Worm (Caenorhabditis elegans) whole organism, young adult: ENCODE data around the gene gly-14.

Experiments
- D2030.7 ChIP-seq: fragments of 200-800 bp; sonication (Bioruptor generic); IDR thresholded peaks from 2 replicates; pipeline ENCODE4 v1.3.6; 2022; ENCODE audit warnings: missing genetic modification reagents, missing genetic modification characterization, missing compliant biosample characterization
- F10E7.11 ChIP-seq: sonication (generic microtip); optimal IDR thresholded peaks from 2 replicates; lab custom pipeline; 2017; ENCODE audit warnings: mild to moderate bottlenecking, missing genetic modification characterization, moderate library complexity, missing compliant biosample characterization
- F23B12.7 ChIP-seq: sonication (generic microtip); optimal IDR thresholded peaks from 2 replicates; lab custom pipeline; 2017; ENCODE audit warnings: missing genetic modification characterization, mild to moderate bottlenecking, missing compliant biosample characterization, antibody characterized with exemption, moderate library complexity; ENCODE audit not compliant: insufficient read depth
- F33H1.4 ChIP-seq: fragments of 200-800 bp; sonication (Bioruptor generic); IDR thresholded peaks from 2 replicates; pipeline ENCODE4 v1.3.6; 2022; ENCODE audit warnings: missing genetic modification reagents, missing genetic modification characterization, missing compliant biosample characterization
- F37B4.10 ChIP-seq: fragments of 200-800 bp; sonication (Bioruptor generic); IDR thresholded peaks from 2 replicates; pipeline ENCODE4 v1.3.6; 2022; ENCODE audit warnings: missing genetic modification characterization, missing compliant biosample characterization
- K11D2.4 ChIP-seq: fragments of 200-800 bp; sonication (Bioruptor generic); IDR thresholded peaks from 2 replicates; pipeline ENCODE4 v1.3.6; 2022; ENCODE audit warnings: missing genetic modification reagents, missing genetic modification characterization, missing compliant biosample characterization
- T07F8.4 ChIP-seq: sonication (generic microtip); optimal IDR thresholded peaks from 2 replicates; lab custom pipeline; 2016; ENCODE audit warnings: mild to moderate bottlenecking, missing genetic modification characterization, moderate library complexity, missing compliant biosample characterization
- T26A5.8 ChIP-seq: sonication (generic microtip); optimal IDR thresholded peaks from 2 replicates; lab custom pipeline; 2016; ENCODE audit warnings: missing genetic modification characterization, missing compliant biosample characterization
- Y79H2A.3 ChIP-seq: fragments of 200-800 bp; sonication (Bioruptor generic); conservative IDR thresholded peaks from 2 replicates; pipeline ENCODE4 v1.3.6; 2022; ENCODE audit warnings: missing genetic modification reagents, missing genetic modification characterization, missing compliant biosample characterization
- Y95B8A.8 ChIP-seq: fragments of 200-800 bp; sonication (Bioruptor generic); IDR thresholded peaks from 2 replicates; pipeline ENCODE4 v1.3.6; 2022; ENCODE audit warnings: missing genetic modification reagents, missing genetic modification characterization, missing compliant biosample characterization
- cebp-2 ChIP-seq: fragments of 200-800 bp; sonication (Bioruptor generic); IDR thresholded peaks from 2 replicates; pipeline ENCODE4 v1.3.6; 2022; ENCODE audit warnings: missing genetic modification characterization, missing compliant biosample characterization
- ceh-100 ChIP-seq: fragments of 200-800 bp; sonication (Bioruptor generic); IDR thresholded peaks from 2 replicates; pipeline ENCODE4 v1.3.6; 2022; ENCODE audit warnings: missing genetic modification reagents, missing genetic modification characterization, missing compliant biosample characterization
- ceh-58 ChIP-seq: fragments of 200-800 bp; sonication (Bioruptor generic); IDR thresholded peaks from 2 replicates; pipeline ENCODE4 v1.3.6; 2022; ENCODE audit warnings: missing genetic modification characterization, missing compliant biosample characterization
- ceh-79 ChIP-seq: sonication (generic microtip); optimal IDR thresholded peaks from 2 replicates; lab custom pipeline; 2017; ENCODE audit warnings: mild to moderate bottlenecking, missing genetic modification characterization, missing compliant biosample characterization
- die-1 ChIP-seq: sonication (generic microtip); optimal IDR thresholded peaks from 2 replicates; lab custom pipeline; 2016; ENCODE audit warnings: missing genotype, mild to moderate bottlenecking, missing genetic modification characterization, missing compliant biosample characterization
- dox-1 ChIP-seq: fragments of 200-800 bp; sonication (Bioruptor generic); IDR thresholded peaks from 2 replicates; pipeline ENCODE4 v1.3.6; 2022; ENCODE audit warnings: missing genetic modification reagents, missing genetic modification characterization, missing compliant biosample characterization
- dpff-1 ChIP-seq: sonication (generic microtip); optimal IDR thresholded peaks from 2 replicates; lab custom pipeline; 2017; ENCODE audit warnings: mild to moderate bottlenecking, missing genetic modification characterization, missing compliant biosample characterization
- egl-18 ChIP-seq: fragments of 200-800 bp; sonication (Bioruptor generic); IDR thresholded peaks from 2 replicates; pipeline ENCODE4 v1.3.6; 2022; ENCODE audit warnings: missing genetic modification reagents, missing genetic modification characterization, missing compliant biosample characterization
- ekl-4 ChIP-seq: fragments of 200-800 bp; sonication (Bioruptor generic); IDR thresholded peaks from 2 replicates; pipeline ENCODE4 v1.3.6; 2022; ENCODE audit warnings: missing genetic modification reagents, missing genetic modification characterization, missing compliant biosample characterization
- ets-4 ChIP-seq: fragments of 200-800 bp; sonication (Bioruptor generic); optimal IDR thresholded peaks from 2 replicates; lab custom pipeline; 2018; ENCODE audit warnings: mild to moderate bottlenecking, missing genetic modification characterization, missing compliant biosample characterization
- gei-17 ChIP-seq: fragments of 200-800 bp; sonication (Bioruptor generic); optimal IDR thresholded peaks from 2 replicates; lab custom pipeline; 2018; ENCODE audit warnings: mild to moderate bottlenecking, missing genetic modification characterization, missing compliant biosample characterization
- hlh-12 ChIP-seq: sonication (generic microtip); optimal IDR thresholded peaks from 2 replicates; lab custom pipeline; 2016; ENCODE audit warnings: missing genetic modification characterization, missing compliant biosample characterization
- hmg-1.2 ChIP-seq: fragments of 200-800 bp; sonication (Bioruptor generic); IDR thresholded peaks from 2 replicates; pipeline ENCODE4 v1.3.6; 2022; ENCODE audit warnings: missing genetic modification reagents, missing genetic modification characterization, missing compliant biosample characterization
- hmg-20 ChIP-seq: fragments of 200-800 bp; sonication (Bioruptor generic); IDR thresholded peaks from 2 replicates; pipeline ENCODE4 v1.3.6; 2022; ENCODE audit warnings: missing genetic modification reagents, missing genetic modification characterization, missing compliant biosample characterization
- hsf-1 ChIP-seq: fragments of 200-800 bp; sonication (Bioruptor generic); IDR thresholded peaks from 2 replicates; pipeline ENCODE4 v1.3.6; 2022; ENCODE audit warnings: missing genetic modification reagents, missing genetic modification characterization, missing compliant biosample characterization
- lin-35 ChIP-seq, 3 experiments: fragments of 150-350 bp in 2 of 3; sonication (generic microtip) in 1 of 3; optimal IDR thresholded peaks; 2 replicates each; lab custom pipeline; 2014 to 2018; ENCODE audit warnings: missing biosample characterization in 3 of 3, missing genetic modification characterization in 3 of 3, missing genetic modification reagents in 3 of 3
- lin-54 ChIP-seq: fragments of 200-800 bp; sonication (Bioruptor generic); optimal IDR thresholded peaks from 2 replicates; lab custom pipeline; 2018; ENCODE audit warnings: mild to moderate bottlenecking, missing genetic modification characterization, missing compliant biosample characterization
- madf-10 ChIP-seq: sonication (generic microtip); optimal IDR thresholded peaks from 2 replicates; lab custom pipeline; 2016; ENCODE audit warnings: mild to moderate bottlenecking, missing genetic modification characterization, missing compliant biosample characterization
- madf-8 ChIP-seq: fragments of 200-800 bp; sonication (Bioruptor generic); conservative IDR thresholded peaks from 2 replicates; pipeline ENCODE4 v1.3.6; 2022; ENCODE audit warnings: missing genetic modification reagents, missing genetic modification characterization, missing compliant biosample characterization
- mcd-1 ChIP-seq: fragments of 200-800 bp; sonication (Bioruptor generic); IDR thresholded peaks from 2 replicates; pipeline ENCODE4 v1.3.6; 2022; ENCODE audit warnings: missing genetic modification reagents, missing genetic modification characterization, missing compliant biosample characterization
- mel-28 ChIP-seq: sonication (generic microtip); optimal IDR thresholded peaks from 2 replicates; lab custom pipeline; 2016; ENCODE audit warnings: borderline replicate concordance, mild to moderate bottlenecking, missing genetic modification characterization, missing compliant biosample characterization
- mes-4 ChIP-seq: sonication (generic microtip); optimal IDR thresholded peaks from 2 replicates; lab custom pipeline; 2016; ENCODE audit warnings: missing genotype, missing genetic modification characterization, missing compliant biosample characterization
- mxl-1 ChIP-seq: sonication (generic microtip); optimal IDR thresholded peaks from 2 replicates; lab custom pipeline; 2016; ENCODE audit warnings: missing genetic modification characterization, missing compliant biosample characterization
- nfya-1 ChIP-seq: sonication (generic microtip); optimal IDR thresholded peaks from 2 replicates; lab custom pipeline; 2017; ENCODE audit warnings: antibody characterized with exemption, missing compliant biosample characterization, missing genetic modification characterization, borderline replicate concordance; ENCODE audit not compliant: insufficient read depth
- nhr-120 ChIP-seq: fragments of 200-800 bp; sonication (Bioruptor generic); IDR thresholded peaks from 2 replicates; pipeline ENCODE4 v1.3.6; 2022; ENCODE audit warnings: missing genetic modification characterization, missing compliant biosample characterization
- nhr-27 ChIP-seq: fragments of 200-800 bp; sonication (Bioruptor generic); optimal IDR thresholded peaks from 2 replicates; lab custom pipeline; 2018; ENCODE audit warnings: mild to moderate bottlenecking, missing genetic modification characterization, moderate library complexity, missing compliant biosample characterization
- nhr-80 ChIP-seq: sonication (generic microtip); optimal IDR thresholded peaks from 2 replicates; lab custom pipeline; 2016; ENCODE audit warnings: missing genetic modification characterization, missing compliant biosample characterization
- nhr-90 ChIP-seq: sonication (generic microtip); optimal IDR thresholded peaks from 2 replicates; lab custom pipeline; 2016; ENCODE audit warnings: missing genotype, mild to moderate bottlenecking, missing genetic modification characterization, missing compliant biosample characterization
- repo-1 ChIP-seq: sonication (generic microtip); optimal IDR thresholded peaks from 2 replicates; lab custom pipeline; 2017; ENCODE audit warnings: mild to moderate bottlenecking, missing genetic modification characterization, missing compliant biosample characterization
- sea-2 ChIP-seq: fragments of 200-800 bp; sonication (Bioruptor generic); IDR thresholded peaks from 2 replicates; pipeline ENCODE4 v1.3.6; 2022; ENCODE audit warnings: missing genetic modification characterization, missing compliant biosample characterization
- snpc-1.1 ChIP-seq: sonication (generic microtip); optimal IDR thresholded peaks from 2 replicates; lab custom pipeline; 2017; ENCODE audit warnings: missing genetic modification characterization, mild to moderate bottlenecking, missing compliant biosample characterization, antibody characterized with exemption, moderate library complexity, missing genotype, missing genetic modification reagents; ENCODE audit not compliant: insufficient read depth
- snpc-1.3 ChIP-seq: sonication (generic microtip); optimal IDR thresholded peaks from 2 replicates; lab custom pipeline; 2017; ENCODE audit warnings: missing genetic modification characterization, mild to moderate bottlenecking, missing compliant biosample characterization, antibody characterized with exemption, moderate library complexity, missing genotype, missing genetic modification reagents; ENCODE audit not compliant: insufficient read depth
- snpc-3.4 ChIP-seq: sonication (generic microtip); optimal IDR thresholded peaks from 2 replicates; lab custom pipeline; 2017; ENCODE audit warnings: missing genetic modification characterization, mild to moderate bottlenecking, missing compliant biosample characterization, antibody characterized with exemption, moderate library complexity, missing genotype, missing genetic modification reagents
- sptf-2 ChIP-seq: fragments of 200-800 bp; sonication (Bioruptor generic); optimal IDR thresholded peaks from 2 replicates; lab custom pipeline; 2018; ENCODE audit warnings: mild to moderate bottlenecking, missing genetic modification characterization, missing compliant biosample characterization
- tlf-1 ChIP-seq: fragments of 200-800 bp; sonication (Bioruptor generic); optimal IDR thresholded peaks from 2 replicates; lab custom pipeline; 2018; ENCODE audit warnings: mild to moderate bottlenecking, missing genetic modification characterization, missing compliant biosample characterization
- xnd-1 ChIP-seq: sonication (generic microtip); optimal IDR thresholded peaks from 2 replicates; lab custom pipeline; 2016; ENCODE audit warnings: missing genotype, missing genetic modification reagents, missing genetic modification characterization, missing compliant biosample characterization
- ztf-26 ChIP-seq: sonication (generic microtip); optimal IDR thresholded peaks from 2 replicates; lab custom pipeline; 2017; ENCODE audit warnings: missing genetic modification characterization, missing compliant biosample characterization
- ztf-6 ChIP-seq: fragments of 200-800 bp; sonication (Bioruptor generic); IDR thresholded peaks from 2 replicates; pipeline ENCODE4 v1.3.6; 2022; ENCODE audit warnings: missing genetic modification reagents, missing genetic modification characterization, missing compliant biosample characterization

The gly-14 gene

DNA sequence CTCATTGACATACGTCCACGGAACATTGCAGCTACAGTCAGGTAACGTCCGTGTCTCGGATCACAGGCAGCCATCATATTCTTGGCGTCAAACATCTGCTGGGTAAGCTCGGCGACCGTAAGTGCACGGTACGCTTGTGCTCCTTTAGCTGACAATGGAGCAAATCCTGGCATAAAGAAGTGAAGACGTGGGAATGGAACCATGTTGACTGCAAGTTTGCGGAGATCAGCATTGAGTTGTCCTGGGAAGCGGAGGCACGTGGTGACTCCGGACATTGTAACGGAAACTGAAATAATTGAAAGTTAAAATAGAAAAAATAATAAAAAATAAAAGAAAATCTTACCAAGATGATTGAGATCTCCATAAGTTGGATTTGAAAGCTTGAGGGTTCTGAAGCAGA is 46.5 kb upstream of the gly-14 start:
- no peak for TF ChIP-seq nhr-27 (tag; lab: Kevin White, UChicago)
- TF ChIP-seq hsf-1, result no peak
- no peak for TF ChIP-seq ekl-4 (GFP tag; lab: Robert Waterston, UW)
- no peak for TF ChIP-seq gei-17
- no peak for TF ChIP-seq sptf-2 (GFP tag; lab: Kevin White, UChicago)
- TF ChIP-seq Y95B8A.8 (GFP tag; lab: Robert Waterston, UW), result no peak
- TF ChIP-seq D2030.7, result no peak
- no peak for TF ChIP-seq ztf-26 (tag; lab: Kevin White, UChicago)
- TF ChIP-seq hlh-12, result no peak
- no peak for TF ChIP-seq die-1 (tag; lab: Kevin White, UChicago)
- TF ChIP-seq ceh-79, result no peak
- no peak for TF ChIP-seq hmg-1.2 (GFP tag; lab: Robert Waterston, UW)
- TF ChIP-seq dpff-1 (tag; lab: Kevin White, UChicago), result no peak
- no peak for TF ChIP-seq ets-4
- no peak for TF ChIP-seq F33H1.4 (GFP tag; lab: Robert Waterston, UW)
- TF ChIP-seq F37B4.10, result no peak
- no peak for TF ChIP-seq dox-1 (GFP tag; lab: Robert Waterston, UW)

DNA sequence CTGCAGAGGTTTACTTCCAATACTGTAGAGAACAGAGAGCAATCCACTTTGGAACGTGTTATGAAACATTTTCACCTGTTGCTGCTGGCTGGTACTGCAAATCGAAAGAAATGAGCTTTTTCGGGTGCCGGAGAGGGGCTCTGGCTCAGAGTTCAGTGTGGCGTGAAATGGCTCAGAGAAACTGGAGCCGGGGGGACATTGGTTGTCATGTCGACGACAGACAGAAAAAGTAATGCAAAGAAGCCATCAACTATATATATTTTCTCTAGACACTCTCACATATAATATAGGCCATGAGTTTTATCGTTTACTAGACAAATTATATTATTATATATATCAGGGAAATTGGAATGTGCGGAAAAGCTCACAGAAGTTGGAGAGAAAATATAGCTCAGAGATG is 44.4 kb upstream of the gly-14 start, which contains the start of gene cfap-20:
Gene cfap-20, minus strand, starts transcription at position 101 of the 400 bp plus-strand sequence.
- TF ChIP-seq F10E7.11 (tag; lab: Kevin White, UChicago), result no peak
- no peak for TF ChIP-seq mxl-1 (tag; lab: Kevin White, UChicago)
- TF ChIP-seq ceh-79, result no peak
- TF ChIP-seq T07F8.4, result no peak
- TF ChIP-seq snpc-1.1 (tag; lab: Kevin White, UChicago), result no peak
- TF ChIP-seq F23B12.7 (tag; lab: Kevin White, UChicago), result no peak
- no peak for TF ChIP-seq lin-54 (GFP tag; lab: Kevin White, UChicago)
- peak; percentile 29; the same call in 1 of the 2 replicates for TF ChIP-seq mcd-1
- TF ChIP-seq ztf-6 (GFP tag; lab: Robert Waterston, UW), result no peak
- TF ChIP-seq hmg-20 (GFP tag; lab: Robert Waterston, UW), result no peak
- 0 out of 2 replicates have a peak, but pooled peaks have one; percentile 47 for TF ChIP-seq egl-18 (GFP tag; lab: Robert Waterston, UW)
- TF ChIP-seq ceh-58 (GFP tag; lab: Robert Waterston, UW), result no peak
- no peak for TF ChIP-seq mel-28 (tag; lab: Kevin White, UChicago)
- no peak for TF ChIP-seq sea-2 (GFP tag; lab: Robert Waterston, UW)
- TF ChIP-seq T26A5.8 (tag; lab: Kevin White, UChicago), result no peak
- no peak for TF ChIP-seq nhr-120 (GFP tag; lab: Robert Waterston, UW)
- TF ChIP-seq madf-10, result no peak
- TF ChIP-seq nhr-80 (tag; lab: Kevin White, UChicago), result no peak

DNA sequence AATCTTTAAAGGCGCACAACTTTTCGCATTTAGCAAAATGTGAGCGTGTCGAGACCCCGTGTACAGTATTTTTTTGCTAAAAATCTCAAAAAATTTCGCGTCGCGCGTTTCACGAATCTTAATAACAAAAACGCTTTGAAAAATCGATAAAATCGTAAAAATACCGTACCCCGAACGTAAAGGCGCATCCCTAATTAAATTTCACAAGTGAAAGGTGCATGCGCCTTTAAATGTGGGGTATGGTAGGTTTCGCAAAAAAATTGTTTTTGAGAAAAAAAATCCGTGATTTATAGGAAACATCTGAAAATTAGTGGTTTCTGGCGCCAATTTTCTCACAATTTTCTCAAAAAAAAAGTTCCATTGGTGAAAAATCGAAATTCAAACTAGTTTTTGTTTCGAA is 41.1 kb upstream of the gly-14 start:
- TF ChIP-seq D2030.7 (0 out of 2 replicates have a peak, but pooled peaks have one; percentile 37), snpc-1.3 (tag; lab: Kevin White, UChicago) (no peak), nhr-90 (tag; lab: Kevin White, UChicago) (no peak), nfya-1 (tag; lab: Kevin White, UChicago) (no peak), Y79H2A.3 (GFP tag; lab: Robert Waterston, UW) (no peak), hmg-1.2 (GFP tag; lab: Robert Waterston, UW) (no peak), cebp-2 (GFP tag; lab: Robert Waterston, UW) (no peak), repo-1 (tag; lab: Kevin White, UChicago) (no peak), K11D2.4 (GFP tag; lab: Robert Waterston, UW) (no peak), xnd-1 (tag; lab: Kevin White, UChicago) (peak; percentile 84), F37B4.10 (no peak), madf-8 (GFP tag; lab: Robert Waterston, UW) (peak; percentile 50), snpc-3.4 (no peak), ceh-79 (no peak), mes-4 (tag; lab: Kevin White, UChicago) (no peak), ceh-100 (peak; percentile 67), lin-35 (GFP tag; optimal IDR thresholded peaks at IDR 0.05; lab: Kevin White, UChicago) (no peak), tlf-1 (GFP tag; lab: Kevin White, UChicago) (no peak)
